Worm (Caenorhabditis elegans): ENCODE results near the gene str-150.

The str-150 gene

ce11 chrV:16629600-16629999, 46.5 kb downstream of the str-150 start, which contains the start of gene srd-21:
Gene srd-21 (plus strand): TSS chrV:16629900.
- TF ChIP-seq somi-1 (GFP tag; optimal IDR thresholded peaks at IDR 0.05) (no peak), sptf-2 (GFP tag; optimal IDR thresholded peaks at IDR 0.05) (no peak), F52B5.7 (tag; optimal IDR thresholded peaks at IDR 0.05) (no peak), nhr-27 (tag; optimal IDR thresholded peaks at IDR 0.05) (no peak)

Measured in whole organism, young adult.